Worm (Caenorhabditis elegans) whole organism, L4/young adult: Measurements from ENCODE around the gene fbxa-196.

Experiments
- W03F9.2 ChIP-seq: fragments of 150-350 bp; optimal IDR thresholded peaks from 2 replicates; lab custom pipeline; 2014; ENCODE audit warnings: missing biosample characterization, missing genetic modification characterization
- dao-5 ChIP-seq: sonication (generic microtip); optimal IDR thresholded peaks from 2 replicates; lab custom pipeline; 2016; ENCODE audit warnings: missing genotype, missing genetic modification characterization, moderate library complexity, missing compliant biosample characterization
- him-1 ChIP-seq: sonication (generic microtip); optimal IDR thresholded peaks from 2 replicates; lab custom pipeline; 2016; ENCODE audit warnings: missing genotype, missing genetic modification reagents, missing genetic modification characterization, missing compliant biosample characterization

- TF ChIP-seq dao-5 (tag; lab: Kevin White, UChicago) (no peak), him-1 (tag; lab: Kevin White, UChicago) (no peak), W03F9.2 (no peak)
Measured at ce11 chrV:6458302-6458998, 10.0 kb downstream of the fbxa-196 start.
